Worm (Caenorhabditis elegans): Measurements from ENCODE around the gene grl-9.

- no peak for TF ChIP-seq him-1 (tag; optimal IDR thresholded peaks at IDR 0.05)
- TF ChIP-seq dao-5 (tag; optimal IDR thresholded peaks at IDR 0.05) = no peak
- TF ChIP-seq W03F9.2 (tag; optimal IDR thresholded peaks at IDR 0.05) = no peak
Measured at ce11 chrV:6699833-6700232, 31.7 kb downstream of the grl-9 start.
